Worm (Caenorhabditis elegans) whole organism, dauer: ENCODE results near the gene M106.8.

ENCODE experiments used
- unc-62 ChIP-seq: sonication (generic microtip); optimal IDR thresholded peaks from 2 replicates; lab custom pipeline; 2017; ENCODE audit warnings: missing biosample characterization, missing genetic modification reagents, missing genetic modification characterization

The M106.8 gene

ce11 chrII:10843527-10843926, at the start of gene M106.8:
Gene M106.8 (minus strand): TSS chrII:10843627.
- TF ChIP-seq unc-62, result no peak

- TF ChIP-seq unc-62, result no peak
Measured at ce11 chrII:10888979-10889378, 45.6 kb upstream of the M106.8 start, which contains the start of gene ptr-8. Gene ptr-8 (plus strand): TSS chrII:10889279.

- no peak for TF ChIP-seq unc-62
Measured at ce11 chrII:10887097-10887496, 43.7 kb upstream of the M106.8 start.

ce11 chrII:10885868-10886514, 42.6 kb upstream of the M106.8 start, which contains the start of gene F44F4.3:
Gene F44F4.3 (minus strand): TSS chrII:10885918.
- no peak for TF ChIP-seq unc-62

- TF ChIP-seq unc-62, result no peak
Measured at ce11 chrII:10885250-10885649, 41.8 kb upstream of the M106.8 start.

- no peak for TF ChIP-seq unc-62
Measured at ce11 chrII:10884396-10884795, 41.0 kb upstream of the M106.8 start, which contains the start of gene egg-3. Gene egg-3 (minus strand): TSS chrII:10884441.

- no peak for TF ChIP-seq unc-62
Measured at ce11 chrII:10880625-10881024, 37.2 kb upstream of the M106.8 start, which contains the start of gene lurp-1. Gene lurp-1 (plus strand): TSS chrII:10880925.

ce11 chrII:10873631-10874030, 30.2 kb upstream of the M106.8 start, which contains the start of gene orc-2:
Gene orc-2 (plus strand): TSS chrII:10873931.
- TF ChIP-seq unc-62, result no peak

- TF ChIP-seq unc-62, result no peak
Measured at ce11 chrII:10872541-10872940, 29.1 kb upstream of the M106.8 start, which contains the start of the genes cyn-4 and copz-1. Gene cyn-4 (minus strand): TSS chrII:10872611. Gene copz-1 (plus strand): TSS chrII:10872879.

- no peak for TF ChIP-seq unc-62
Measured at ce11 chrII:10870698-10871097, 27.3 kb upstream of the M106.8 start.

ce11 chrII:10868670-10869246, 25.3 kb upstream of the M106.8 start, which contains the start of the genes gmps-1 and cap-2:
Gene gmps-1 (minus strand): TSS chrII:10868720.
Gene cap-2 (plus strand): TSS chrII:10869196.
- TF ChIP-seq unc-62, result no peak

- no peak for TF ChIP-seq unc-62
Measured at ce11 chrII:10867219-10867618, 23.8 kb upstream of the M106.8 start.

ce11 chrII:10862749-10863656, 19.6 kb upstream of the M106.8 start:
- TF ChIP-seq unc-62, result no peak

- no peak for TF ChIP-seq unc-62
Measured at ce11 chrII:10861723-10862486, 18.5 kb upstream of the M106.8 start.

- TF ChIP-seq unc-62, result no peak
Measured at ce11 chrII:10861305-10861704, 17.9 kb upstream of the M106.8 start.

ce11 chrII:10860840-10861239, 17.4 kb upstream of the M106.8 start, which contains the start of gene M106.3:
Gene M106.3 (minus strand): TSS chrII:10860909.
- TF ChIP-seq unc-62, result no peak
